Worm (Caenorhabditis elegans): ENCODE data around the gene ZK512.4.
"Not testable (repeated sequence)": the region's sequence is repeated elsewhere in the genome, so short reads cannot be mapped to it uniquely, and the experiment has no call there.

The ZK512.4 gene

DNA sequence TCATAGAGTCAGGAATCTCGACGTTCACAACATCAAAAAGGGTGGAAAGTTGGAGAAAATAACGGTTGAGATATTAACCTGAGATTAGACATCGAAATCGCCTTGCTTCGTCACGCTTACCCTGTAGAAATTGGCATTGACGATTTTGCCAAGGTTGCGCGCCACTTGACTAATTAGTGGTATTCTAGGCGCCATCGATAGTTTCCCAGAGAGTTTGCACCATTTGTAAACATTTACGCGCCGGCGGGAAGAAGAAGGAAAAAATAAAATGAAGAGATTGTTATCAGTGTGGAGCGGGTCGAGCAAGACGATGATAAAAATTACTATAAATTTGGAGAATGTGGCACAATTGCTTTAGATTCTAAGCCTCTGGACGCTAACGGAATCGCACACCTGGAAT lies 34.9 kb upstream of the ZK512.4 start:
- no peak for TF ChIP-seq daf-16 (GFP tag; optimal IDR thresholded peaks at IDR 0.05)
- TF ChIP-seq daf-16 (tag; optimal IDR thresholded peaks at IDR 0.05): peak; percentile 37
- no peak for TF ChIP-seq tra-1 (GFP tag; IDR thresholded peaks at IDR 0.05)
- TF ChIP-seq aha-1 (tag): peak; percentile 31
- no peak for TF ChIP-seq Y75B8A.6 (GFP tag; IDR thresholded peaks at IDR 0.05)

- TF ChIP-seq mdt-29 (GFP tag; IDR thresholded peaks at IDR 0.05) (peak; percentile 76), madf-9 (GFP tag; conservative IDR thresholded peaks at IDR 0.05) (0 out of 2 replicates have a peak, but pooled peaks have one; percentile 4), F26F4.8 (GFP tag; conservative IDR thresholded peaks at IDR 0.05) (peak; percentile 77), lim-7 (GFP tag; IDR thresholded peaks at IDR 0.05) (peak; percentile 89), lin-38 (GFP tag; IDR thresholded peaks at IDR 0.05) (peak; percentile 97), pha-4 (GFP tag; IDR thresholded peaks at IDR 0.05) (peak; percentile 92), set-16 (GFP tag; IDR thresholded peaks at IDR 0.05) (peak; percentile 51), saeg-2 (GFP tag; IDR thresholded peaks at IDR 0.05) (peak; percentile 73; the same call in 1 of the 2 replicates), zfp-3 (GFP tag; conservative IDR thresholded peaks at IDR 0.05) (0 out of 2 replicates have a peak, but pooled peaks have one; percentile 47), vab-7 (GFP tag; IDR thresholded peaks at IDR 0.05) (peak; percentile 78), D1046.2 (GFP tag; IDR thresholded peaks at IDR 0.05) (peak; percentile 72; the same call in 1 of the 2 replicates), madf-5 (GFP tag; IDR thresholded peaks at IDR 0.05) (peak; percentile 57 to 83; a peak in 2 of 4 replicates), Y105C5A.15 (GFP tag; IDR thresholded peaks at IDR 0.05) (0 out of 2 replicates have a peak, but pooled peaks have one; percentile 27), ctbp-1 (GFP tag; IDR thresholded peaks at IDR 0.05) (peak; percentile 79), snpc-1.2 (GFP tag; IDR thresholded peaks at IDR 0.05) (peak; percentile 46), ceh-20 (GFP tag; IDR thresholded peaks at IDR 0.05) (0 out of 2 replicates have a peak, but pooled peaks have one; percentile 29), egl-43 (GFP tag; IDR thresholded peaks at IDR 0.05) (peak; percentile 88), tra-1 (GFP tag; IDR thresholded peaks at IDR 0.05) (peak; percentile 59; the same call in 1 of the 2 replicates), nhr-42 (GFP tag; IDR thresholded peaks at IDR 0.05) (peak; percentile 78), arid-1 (GFP tag; conservative IDR thresholded peaks at IDR 0.05) (peak; percentile 77), mep-1 (tag; optimal IDR thresholded peaks at IDR 0.05) (peak; percentile 13), php-3 (GFP tag; IDR thresholded peaks at IDR 0.05) (peak; percentile 50), hmg-1.1 (GFP tag; IDR thresholded peaks at IDR 0.05) (peak; percentile 67), mes-2 (tag; optimal IDR thresholded peaks at IDR 0.05; ENCODE audit: poor library complexity, severe bottlenecking) (peak; percentile 18), ZK337.2 (GFP tag; IDR thresholded peaks at IDR 0.05) (0 out of 2 replicates have a peak, but pooled peaks have one; percentile 45), mxl-2 (GFP tag; conservative IDR thresholded peaks at IDR 0.05) (0 out of 2 replicates have a peak, but pooled peaks have one; percentile 51), Y48G9A.11 (GFP tag; IDR thresholded peaks at IDR 0.05) (peak; percentile 57; the same call in 1 of the 2 replicates), lin-1 (GFP tag; IDR thresholded peaks at IDR 0.05) (peak; percentile 79; the same call in 1 of the 2 replicates), dmd-8 (GFP tag; IDR thresholded peaks at IDR 0.05) (peak; percentile 92), dmd-9 (GFP tag; IDR thresholded peaks at IDR 0.05) (peak; percentile 52; the same call in 1 of the 2 replicates)
- not testable (repeated sequence) for TF ChIP-seq pha-4 (tag; optimal IDR thresholded peaks at IDR 0.05)
These were observed 34.2 kb upstream of the ZK512.4 start for ce11 chrIII:9110914-9111313.

DNA sequence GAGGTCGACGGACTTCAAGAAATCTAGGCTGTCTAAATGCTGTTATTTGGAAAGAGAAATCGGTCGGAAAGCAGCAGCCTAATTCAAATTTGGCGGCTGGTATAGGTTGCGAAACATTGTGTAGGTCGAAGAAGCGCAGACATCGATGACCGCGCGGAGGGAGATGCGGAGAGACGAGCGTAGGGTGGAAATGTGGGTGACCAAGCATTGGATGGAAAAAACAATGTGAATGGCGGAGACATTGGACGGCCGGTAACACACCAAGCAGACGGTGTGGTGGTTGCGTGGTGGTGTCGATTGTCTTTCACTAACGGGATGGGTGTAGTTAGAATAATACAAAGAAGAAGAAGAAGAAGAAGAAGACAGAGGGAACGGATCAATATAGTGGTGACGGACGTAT lies 32.7 kb upstream of the ZK512.4 start:
- TF ChIP-seq snpc-4 (tag; optimal IDR thresholded peaks at IDR 0.05): no peak

DNA sequence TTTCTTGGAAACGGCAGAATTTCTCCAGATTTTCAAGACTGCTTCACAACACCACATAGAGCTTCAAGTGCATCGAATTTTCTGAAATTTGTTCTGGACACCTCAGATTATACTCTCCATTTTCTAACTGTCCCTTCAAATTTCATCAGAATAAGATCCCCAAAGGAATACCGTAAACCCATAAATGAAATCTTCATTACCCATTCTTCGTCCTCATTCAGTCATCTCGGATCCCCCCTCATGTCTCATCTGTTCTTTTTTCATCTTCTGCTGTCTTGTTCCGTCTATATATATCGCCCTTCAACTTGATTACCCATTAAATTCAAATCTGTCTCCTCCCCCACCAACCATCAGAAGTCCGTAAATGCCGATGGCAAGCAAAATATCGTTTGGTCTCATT lies 31.1 kb upstream of the ZK512.4 start:
- no peak for TF ChIP-seq set-16 (GFP tag; IDR thresholded peaks at IDR 0.05)
- no peak for TF ChIP-seq Y48G9A.11 (GFP tag; IDR thresholded peaks at IDR 0.05)
- TF ChIP-seq ZK337.2 (GFP tag; IDR thresholded peaks at IDR 0.05): no peak
- no peak for TF ChIP-seq ceh-28 (tag; optimal IDR thresholded peaks at IDR 0.05)
- TF ChIP-seq snpc-4 (tag; optimal IDR thresholded peaks at IDR 0.05): no peak
- TF ChIP-seq madf-5 (GFP tag; IDR thresholded peaks at IDR 0.05): no peak
- TF ChIP-seq aha-1 (tag): peak; percentile 97
- TF ChIP-seq snpc-1.2 (GFP tag; IDR thresholded peaks at IDR 0.05): no peak
- no peak for TF ChIP-seq daf-8 (GFP tag; IDR thresholded peaks at IDR 0.05)

Data from whole organism, L4 larva.